Worm (Caenorhabditis elegans) whole organism, young adult: ENCODE data around the gene ZC443.7.

Source experiments
- C06A6.2 ChIP-seq: fragments of 200-800 bp; sonication (Bioruptor generic); conservative IDR thresholded peaks from 2 replicates; pipeline ENCODE4 v1.3.6; 2022; ENCODE audit warnings: missing genetic modification characterization, missing compliant biosample characterization
- F23B12.7 ChIP-seq: sonication (generic microtip); optimal IDR thresholded peaks from 2 replicates; lab custom pipeline; 2017; ENCODE audit warnings: missing genetic modification characterization, mild to moderate bottlenecking, missing compliant biosample characterization, antibody characterized with exemption, moderate library complexity; ENCODE audit not compliant: insufficient read depth
- F57A8.1 ChIP-seq: fragments of 200-800 bp; sonication (Bioruptor generic); optimal IDR thresholded peaks from 2 replicates; lab custom pipeline; 2018; ENCODE audit warnings: mild to moderate bottlenecking, missing genetic modification characterization, moderate library complexity, missing compliant biosample characterization
- T26A5.8 ChIP-seq: sonication (generic microtip); optimal IDR thresholded peaks from 2 replicates; lab custom pipeline; 2016; ENCODE audit warnings: missing genetic modification characterization, missing compliant biosample characterization
- bed-1 ChIP-seq: fragments of 200-800 bp; sonication (Bioruptor generic); IDR thresholded peaks from 2 replicates; pipeline ENCODE4 v1.3.6; 2022; ENCODE audit warnings: missing genetic modification reagents, missing genetic modification characterization, missing compliant biosample characterization
- let-607 ChIP-seq, 2 experiments: fragments of 200-800 bp in 1 of 2; sonication (Bioruptor generic) in 1 of 2; sonication (generic microtip) in 1 of 2; optimal IDR thresholded peaks; 2 replicates each; lab custom pipeline; 2016 to 2018; ENCODE audit warnings: mild to moderate bottlenecking in 2 of 2, missing compliant biosample characterization in 2 of 2, missing genetic modification characterization in 2 of 2, moderate library complexity in 2 of 2, missing genotype in 1 of 2
- mcd-1 ChIP-seq: fragments of 200-800 bp; sonication (Bioruptor generic); IDR thresholded peaks from 2 replicates; pipeline ENCODE4 v1.3.6; 2022; ENCODE audit warnings: missing genetic modification reagents, missing genetic modification characterization, missing compliant biosample characterization
- pbrm-1 ChIP-seq: fragments of 200-800 bp; sonication (Bioruptor generic); IDR thresholded peaks from 2 replicates; pipeline ENCODE4 v1.3.6; 2022; ENCODE audit warnings: missing genetic modification reagents, missing genetic modification characterization, missing compliant biosample characterization
- snpc-4 ChIP-seq, 5 experiments: fragments of 150-350 bp in 1 of 5; sonication (generic microtip) in 4 of 5; optimal IDR thresholded peaks; 2 replicates each; lab custom pipeline; 2014 to 2018; ENCODE audit warnings: missing genetic modification characterization in 5 of 5, missing biosample characterization in 3 of 5, antibody characterized with exemption in 2 of 5, mild to moderate bottlenecking in 2 of 5, missing compliant biosample characterization in 2 of 5, missing genotype in 2 of 5, moderate library complexity in 2 of 5, missing genetic modification reagents in 1 of 5
- unc-62 ChIP-seq: fragments of 150-350 bp; optimal IDR thresholded peaks from 2 replicates; lab custom pipeline; 2014; ENCODE audit warnings: missing biosample characterization, missing genetic modification reagents, missing genetic modification characterization
- xnd-1 ChIP-seq: sonication (generic microtip); optimal IDR thresholded peaks from 2 replicates; lab custom pipeline; 2016; ENCODE audit warnings: missing genotype, missing genetic modification reagents, missing genetic modification characterization, missing compliant biosample characterization
- ztf-22 ChIP-seq: fragments of 200-800 bp; sonication (Bioruptor generic); optimal IDR thresholded peaks from 2 replicates; lab custom pipeline; 2018; ENCODE audit warnings: mild to moderate bottlenecking, missing genetic modification characterization, moderate library complexity, missing compliant biosample characterization

ce11 chrV:12816672-12817071 lies 10.4 kb downstream of the ZC443.7 start:
- no peak for TF ChIP-seq let-607 (tag; optimal IDR thresholded peaks at IDR 0.05; lab: Kevin White, UChicago)
- TF ChIP-seq mcd-1 (GFP tag; lab: Robert Waterston, UW), result no peak
- TF ChIP-seq unc-62 (GFP tag; lab: Kevin White, UChicago), result no peak
- no peak for TF ChIP-seq F23B12.7 (tag; lab: Kevin White, UChicago)
- TF ChIP-seq C06A6.2 (GFP tag; lab: Robert Waterston, UW), result no peak
- no peak for TF ChIP-seq pbrm-1 (GFP tag; lab: Robert Waterston, UW)
- TF ChIP-seq F57A8.1 (GFP tag; lab: Kevin White, UChicago), result no peak
- no peak for TF ChIP-seq T26A5.8
- no peak for TF ChIP-seq bed-1 (GFP tag; lab: Robert Waterston, UW)
- no peak for TF ChIP-seq xnd-1 (tag; lab: Kevin White, UChicago)
- TF ChIP-seq ztf-22 (GFP tag; lab: Kevin White, UChicago), result no peak
- no peak for TF ChIP-seq snpc-4 (GFP tag; optimal IDR thresholded peaks at IDR 0.05; lab: Kevin White, UChicago)
- no peak for TF ChIP-seq snpc-4 (tag; optimal IDR thresholded peaks at IDR 0.05; lab: Kevin White, UChicago)
